Worm (Caenorhabditis elegans): Measurements from ENCODE around the gene W01A11.1.

Gene W01A11.1

DNA sequence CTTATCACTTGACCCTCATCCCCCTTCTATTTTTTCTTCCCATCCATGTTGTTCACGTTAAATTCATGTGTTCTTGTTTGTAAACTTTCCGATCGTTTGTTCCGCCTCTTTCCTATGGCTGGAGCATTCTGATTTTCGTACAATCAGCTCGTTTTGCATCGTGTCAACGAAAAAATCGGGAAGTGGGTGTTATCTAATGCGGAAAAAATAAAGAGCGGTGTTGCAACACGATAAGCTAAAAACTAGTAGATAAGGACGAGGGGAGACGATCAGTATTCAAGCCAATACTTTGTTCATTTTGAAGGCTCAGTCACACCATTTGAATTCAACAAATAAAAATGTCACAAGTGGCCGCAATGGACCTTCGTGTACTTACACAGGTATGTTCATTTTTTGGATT, 25.7 kb downstream of the W01A11.1 start, which contains the start of gene acs-1:
acs-1 (plus strand) TSS at position 233 of the 400 bp plus-strand sequence.
- TF ChIP-seq ceh-82 (tag; optimal IDR thresholded peaks at IDR 0.05) (no peak), tra-1 (GFP tag; IDR thresholded peaks at IDR 0.05) (peak; percentile 54; the same call in 1 of the 2 replicates), mxl-3 (GFP tag; optimal IDR thresholded peaks at IDR 0.05) (peak; percentile 52), ceh-32 (tag; optimal IDR thresholded peaks at IDR 0.05; ENCODE audit: poor library complexity) (no peak), zfp-3 (GFP tag; conservative IDR thresholded peaks at IDR 0.05) (no peak), nhr-77 (tag; optimal IDR thresholded peaks at IDR 0.05) (peak; percentile 6), nhr-28 (tag; optimal IDR thresholded peaks at IDR 0.05) (peak; percentile 71), fkh-10 (GFP tag; optimal IDR thresholded peaks at IDR 0.05) (no peak), dve-1 (tag; optimal IDR thresholded peaks at IDR 0.05; ENCODE audit: insufficient read depth) (peak; percentile 63), daf-16 (GFP tag; optimal IDR thresholded peaks at IDR 0.05) (no peak), daf-16 (tag; optimal IDR thresholded peaks at IDR 0.05) (peak; percentile 69), dmd-6 (GFP tag; IDR thresholded peaks at IDR 0.05) (peak; percentile 89), snpc-1.2 (GFP tag; IDR thresholded peaks at IDR 0.05) (no peak), pqm-1 (tag; optimal IDR thresholded peaks at IDR 0.05) (peak; percentile 80), spr-1 (tag; optimal IDR thresholded peaks at IDR 0.05) (no peak), hlh-11 (tag; optimal IDR thresholded peaks at IDR 0.05) (peak; percentile 86), lin-1 (GFP tag; IDR thresholded peaks at IDR 0.05) (0 out of 2 replicates have a peak, but pooled peaks have one; percentile 28)

DNA sequence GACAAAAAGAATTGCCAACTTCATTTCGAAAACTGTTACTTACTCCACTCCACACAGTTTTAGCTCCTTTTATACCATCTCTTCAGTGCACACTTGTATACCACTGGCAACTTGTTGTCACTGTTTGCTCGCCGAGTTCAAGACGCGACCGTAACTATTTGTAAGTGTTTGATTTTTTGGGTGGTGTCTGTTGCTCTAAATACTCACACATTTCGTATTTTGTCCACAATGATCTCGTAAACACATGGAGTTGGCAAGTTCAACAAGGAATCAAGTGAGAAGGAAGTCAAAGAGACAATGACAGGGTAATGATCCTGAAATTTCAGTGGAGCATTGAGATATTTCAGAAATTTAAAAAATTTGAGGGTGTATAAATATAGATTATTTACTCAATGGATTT, 34.0 kb downstream of the W01A11.1 start, which contains the start of gene hpo-26:
hpo-26 (minus strand) TSS at position 31 of the 400 bp plus-strand sequence.
- TF ChIP-seq lir-3 (tag; optimal IDR thresholded peaks at IDR 0.05) (no peak), lin-38 (GFP tag; IDR thresholded peaks at IDR 0.05) (no peak), snpc-1.2 (GFP tag; IDR thresholded peaks at IDR 0.05) (no peak), php-3 (GFP tag; IDR thresholded peaks at IDR 0.05) (no peak), lin-39 (tag; optimal IDR thresholded peaks at IDR 0.05) (no peak), zag-1 (tag; optimal IDR thresholded peaks at IDR 0.05) (no peak), egl-43 (GFP tag; IDR thresholded peaks at IDR 0.05) (0 out of 2 replicates have a peak, but pooled peaks have one; percentile 4), mes-2 (tag; optimal IDR thresholded peaks at IDR 0.05; ENCODE audit: poor library complexity, severe bottlenecking) (peak; percentile 5), pha-4 (GFP tag; IDR thresholded peaks at IDR 0.05) (no peak), pha-4 (tag; optimal IDR thresholded peaks at IDR 0.05) (no peak), daf-16 (GFP tag; optimal IDR thresholded peaks at IDR 0.05) (no peak), daf-16 (tag; optimal IDR thresholded peaks at IDR 0.05) (peak; percentile 75), madf-5 (GFP tag; IDR thresholded peaks at IDR 0.05) (no peak)

DNA sequence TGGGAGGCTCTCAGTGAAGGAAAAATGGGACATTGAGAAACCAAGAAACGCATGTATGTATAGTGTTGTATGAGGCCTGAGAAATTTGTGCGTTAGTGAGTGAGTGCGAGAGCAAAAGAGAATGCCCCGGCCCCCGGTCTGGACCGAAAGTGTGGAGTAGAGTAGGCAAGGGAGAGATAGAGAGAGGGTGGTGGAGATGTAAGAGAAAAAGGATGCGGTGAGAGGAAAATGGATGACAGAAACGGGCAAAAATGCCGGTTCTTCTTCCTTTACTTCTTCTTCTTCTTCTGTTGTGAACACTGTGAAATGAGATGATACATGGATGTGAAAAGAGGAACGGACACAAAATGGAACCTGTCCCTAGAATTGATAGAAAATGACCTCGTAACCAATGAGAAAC, 39.3 kb downstream of the W01A11.1 start:
- TF ChIP-seq nhr-25 (tag; optimal IDR thresholded peaks at IDR 0.05; ENCODE audit: borderline replicate concordance, insufficient read depth): no peak
- no peak for TF ChIP-seq madf-9 (GFP tag; conservative IDR thresholded peaks at IDR 0.05)
- no peak for TF ChIP-seq zfp-3 (GFP tag; conservative IDR thresholded peaks at IDR 0.05)
- TF ChIP-seq hmg-1.1 (GFP tag; IDR thresholded peaks at IDR 0.05): peak; percentile 44; the same call in 1 of the 2 replicates
- TF ChIP-seq jun-1 (tag; optimal IDR thresholded peaks at IDR 0.05): no peak
- TF ChIP-seq gei-8 (GFP tag; optimal IDR thresholded peaks at IDR 0.05): no peak
- no peak for TF ChIP-seq nhr-111 (GFP tag; optimal IDR thresholded peaks at IDR 0.05)
- TF ChIP-seq ztf-7 (tag; optimal IDR thresholded peaks at IDR 0.05): no peak
- peak; percentile 21 for TF ChIP-seq nhr-11 (tag; optimal IDR thresholded peaks at IDR 0.05)
- TF ChIP-seq F10B5.3 (tag; optimal IDR thresholded peaks at IDR 0.05): no peak
- no peak for TF ChIP-seq T20F7.1 (GFP tag; optimal IDR thresholded peaks at IDR 0.05)
- peak; percentile 3 for TF ChIP-seq hlh-11 (tag; optimal IDR thresholded peaks at IDR 0.05)
- TF ChIP-seq lsy-2 (tag; optimal IDR thresholded peaks at IDR 0.05): no peak
- TF ChIP-seq hlh-30 (tag; optimal IDR thresholded peaks at IDR 0.05; ENCODE audit: insufficient read depth): no peak
- no peak for TF ChIP-seq unc-39 (tag; optimal IDR thresholded peaks at IDR 0.05)
- no peak for TF ChIP-seq lir-3 (tag; optimal IDR thresholded peaks at IDR 0.05)
- no peak for TF ChIP-seq madf-5 (GFP tag; IDR thresholded peaks at IDR 0.05)
- no peak for TF ChIP-seq ceh-32 (tag; optimal IDR thresholded peaks at IDR 0.05; ENCODE audit: poor library complexity)
- TF ChIP-seq mxl-2 (GFP tag; conservative IDR thresholded peaks at IDR 0.05): no peak
- TF ChIP-seq sdz-12 (GFP tag; optimal IDR thresholded peaks at IDR 0.05): no peak
- TF ChIP-seq ceh-28 (tag; optimal IDR thresholded peaks at IDR 0.05): no peak
- TF ChIP-seq nhr-48 (tag; optimal IDR thresholded peaks at IDR 0.05): no peak
- TF ChIP-seq snpc-4 (tag; optimal IDR thresholded peaks at IDR 0.05): no peak
- TF ChIP-seq aha-1 (tag): no peak
- TF ChIP-seq ceh-62 (tag; optimal IDR thresholded peaks at IDR 0.05): no peak
- no peak for TF ChIP-seq ceh-20 (GFP tag; IDR thresholded peaks at IDR 0.05)
- no peak for TF ChIP-seq pqm-1 (tag; optimal IDR thresholded peaks at IDR 0.05)
